Worm (Caenorhabditis elegans) whole organism, mixed stage, embryonic: Measurements from ENCODE around the gene irld-64.

Experiments
- bed-3 ChIP-seq: fragments of 200-800 bp; sonication (Bioruptor generic); optimal IDR thresholded peaks from 3 replicates; lab custom pipeline; 2018; ENCODE audit warnings: mild to moderate bottlenecking, missing genetic modification characterization, moderate library complexity, missing compliant biosample characterization
- ceh-39 ChIP-seq: fragments of 150-350 bp; optimal IDR thresholded peaks from 2 replicates; lab custom pipeline; 2014; ENCODE audit warnings: missing biosample characterization, missing genetic modification characterization
- elt-3 ChIP-seq: fragments of 150-350 bp; optimal IDR thresholded peaks from 2 replicates; lab custom pipeline; 2014; ENCODE audit warnings: missing biosample characterization, missing genetic modification characterization
- lin-13 ChIP-seq: fragments of 150-350 bp; optimal IDR thresholded peaks from 2 replicates; lab custom pipeline; 2014; ENCODE audit warnings: missing biosample characterization, missing genetic modification characterization
- lsy-2 ChIP-seq: fragments of 150-350 bp; optimal IDR thresholded peaks from 2 replicates; lab custom pipeline; 2014; ENCODE audit warnings: missing biosample characterization, missing genetic modification characterization
- mab-5 ChIP-seq: fragments of 150-350 bp; optimal IDR thresholded peaks from 2 replicates; lab custom pipeline; 2014; ENCODE audit warnings: missing biosample characterization, missing genetic modification characterization
- mep-1 ChIP-seq: fragments of 150-350 bp; optimal IDR thresholded peaks from 2 replicates; lab custom pipeline; 2017; ENCODE audit warnings: missing biosample characterization, missing genetic modification reagents, missing genetic modification characterization, inconsistent platforms
- nhr-12 ChIP-seq: fragments of 150-350 bp; optimal IDR thresholded peaks from 2 replicates; lab custom pipeline; 2014; ENCODE audit warnings: missing biosample characterization, missing genetic modification characterization
- nhr-2 ChIP-seq: fragments of 150-350 bp; optimal IDR thresholded peaks from 2 replicates; lab custom pipeline; 2014; ENCODE audit warnings: missing biosample characterization, missing genetic modification characterization
- nhr-76 ChIP-seq: sonication (generic microtip); optimal IDR thresholded peaks from 2 replicates; lab custom pipeline; 2017; ENCODE audit warnings: missing biosample characterization, missing genetic modification characterization
- snpc-4 ChIP-seq: fragments of 150-350 bp; optimal IDR thresholded peaks from 2 replicates; lab custom pipeline; 2014; ENCODE audit warnings: missing biosample characterization, missing genetic modification characterization
- unc-120 ChIP-seq: sonication (generic microtip); optimal IDR thresholded peaks from 2 replicates; lab custom pipeline; 2017; ENCODE audit warnings: missing genetic modification characterization, missing compliant biosample characterization; ENCODE audit not compliant: poor library complexity, severe bottlenecking
- unc-62 ChIP-seq: fragments of 150-350 bp; optimal IDR thresholded peaks from 2 replicates; lab custom pipeline; 2014; ENCODE audit warnings: missing biosample characterization, missing genetic modification reagents, missing genetic modification characterization

DNA sequence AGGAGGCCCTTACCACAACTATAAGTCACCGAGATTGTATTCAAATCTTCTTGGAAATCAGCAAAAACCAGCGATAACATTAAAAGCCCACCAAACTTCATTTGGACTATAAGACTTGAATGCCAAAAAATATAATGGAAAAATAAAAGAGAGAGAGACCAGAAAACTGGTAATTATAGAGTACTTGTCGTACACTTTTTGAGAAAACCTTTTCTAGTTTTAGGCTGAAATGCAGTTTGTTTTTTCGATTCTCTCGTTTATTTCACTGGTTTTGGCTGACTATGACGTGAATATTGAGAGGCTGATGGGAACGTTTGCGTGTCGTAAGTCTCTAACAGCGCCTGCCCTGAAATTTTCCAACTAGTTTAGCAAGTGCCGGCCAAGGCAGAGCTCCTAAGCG, at the start of gene irld-64, which contains the start of gene irld-63:
- TF ChIP-seq nhr-2 (tag; lab: Kevin White, UChicago) = no peak
- no peak for TF ChIP-seq nhr-12 (tag; lab: Kevin White, UChicago)
- no peak for TF ChIP-seq elt-3 (tag; lab: Kevin White, UChicago)
- TF ChIP-seq nhr-76 (tag; lab: Kevin White, UChicago) = no peak
- no peak for TF ChIP-seq lin-13 (tag; lab: Kevin White, UChicago)
- no peak for TF ChIP-seq unc-62 (GFP tag; lab: Kevin White, UChicago)
- no peak for TF ChIP-seq bed-3 (GFP tag; lab: Kevin White, UChicago)
- no peak for TF ChIP-seq unc-120
- TF ChIP-seq snpc-4 (tag; lab: Kevin White, UChicago) = no peak
- no peak for TF ChIP-seq mab-5 (tag; lab: Kevin White, UChicago)
- TF ChIP-seq lsy-2 (tag; lab: Kevin White, UChicago) = no peak
- no peak for TF ChIP-seq ceh-39 (tag; lab: Kevin White, UChicago)
- no peak for TF ChIP-seq mep-1 (tag; lab: Kevin White, UChicago)
